Fruit fly (Drosophila melanogaster) S2 (cell line): ENCODE results near the gene CG34273.

Source experiments
- CG8478 ChIP-seq: fragments of >200 bp; optimal IDR thresholded peaks from 2 replicates; lab custom pipeline; 2018
- CTCF ChIP-seq, 2 experiments: fragments of >200 bp; optimal IDR thresholded peaks; 2 replicates each; lab custom pipeline; 2018

CG34273 gene

dm6 chr3R:14481569-14481968, 35.3 kb upstream of the CG34273 start, which contains the start of gene cv-c:
TSS of gene cv-c (minus strand) at chr3R:14481713.
- TF ChIP-seq CTCF (optimal IDR thresholded peaks at IDR 0.05; lab: Kevin White, UChicago) (no peak), CG8478 (lab: Kevin White, UChicago) (no peak)

DNA sequence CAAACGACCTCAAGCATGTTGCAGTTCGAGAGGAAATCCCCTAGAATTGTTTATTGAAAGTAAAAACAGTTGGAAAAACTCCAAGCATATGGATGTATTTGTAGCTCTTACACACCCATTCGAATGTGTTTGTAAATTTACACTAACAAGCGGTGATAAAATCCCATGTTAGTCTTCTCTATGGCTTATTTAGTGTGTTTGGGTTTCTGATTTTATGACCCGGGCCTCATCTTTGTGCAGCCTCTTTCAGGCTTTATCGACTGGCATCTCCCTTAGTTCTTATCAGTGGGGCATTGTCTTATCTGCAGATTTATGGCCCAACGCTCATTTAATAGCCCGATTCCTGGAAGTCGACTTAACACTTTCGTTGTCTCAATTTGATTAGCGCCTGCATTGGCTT, 34.9 kb upstream of the CG34273 start:
- TF ChIP-seq CG8478 (lab: Kevin White, UChicago) (no peak), CTCF (optimal IDR thresholded peaks at IDR 0.05; lab: Kevin White, UChicago) (no peak)

DNA sequence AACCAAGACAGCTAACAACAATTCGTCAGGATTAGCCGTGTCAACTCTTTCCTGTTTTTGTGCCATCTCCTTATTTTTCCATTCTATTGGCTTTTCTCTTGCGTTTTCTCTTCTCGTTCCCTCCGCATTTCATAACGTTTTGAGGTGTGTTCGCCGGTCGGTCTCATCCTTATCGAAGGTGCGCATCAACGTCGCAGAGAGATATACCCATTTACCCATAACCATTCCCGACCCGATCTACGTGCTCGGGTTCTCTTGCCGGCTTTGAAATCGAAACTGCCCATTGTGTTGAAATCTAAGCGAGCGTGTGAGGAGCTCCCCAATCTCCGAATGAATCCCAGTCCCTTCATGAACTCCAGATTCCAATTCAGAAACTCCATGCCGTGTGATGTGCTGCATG, 33.9 kb upstream of the CG34273 start:
- no peak for TF ChIP-seq CTCF (optimal IDR thresholded peaks at IDR 0.05; lab: Kevin White, UChicago)
- no peak for TF ChIP-seq CG8478 (lab: Kevin White, UChicago)

DNA sequence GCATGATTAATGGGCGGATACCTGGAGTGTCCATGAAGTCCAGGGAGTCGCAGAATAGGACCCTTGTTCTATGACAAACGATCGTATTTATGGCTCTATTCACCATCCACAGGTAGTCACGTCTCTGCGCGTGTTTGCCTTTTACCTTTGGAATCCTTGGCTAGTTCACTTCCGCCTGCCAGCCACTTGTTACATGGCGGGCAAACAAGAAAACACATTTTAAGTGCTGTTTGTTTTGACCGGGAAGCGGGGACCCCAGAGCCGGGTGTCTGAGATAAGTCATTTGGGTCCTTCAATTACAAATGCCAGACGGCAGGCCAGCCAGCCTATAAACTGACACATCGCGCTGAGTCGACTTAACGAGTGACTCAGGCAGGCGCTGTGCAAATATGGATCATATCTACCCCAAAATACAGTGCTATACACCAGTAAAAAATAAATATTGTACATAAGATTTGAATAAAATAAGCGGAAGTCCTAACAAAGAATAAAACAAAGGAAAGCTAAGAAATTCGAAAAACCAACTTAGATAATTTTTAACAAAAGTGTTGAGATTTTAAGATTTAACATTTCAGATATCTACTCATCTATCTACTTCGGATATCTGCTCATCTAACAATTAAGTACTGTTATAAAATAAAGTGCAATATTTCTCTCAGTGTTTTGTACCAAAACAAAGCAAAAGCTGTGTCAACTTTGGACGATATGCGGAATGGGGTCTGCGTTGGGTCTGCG, 32.1 kb upstream of the CG34273 start:
- TF ChIP-seq CG8478 (lab: Kevin White, UChicago), result no peak
- no peak for TF ChIP-seq CTCF (optimal IDR thresholded peaks at IDR 0.05; lab: Kevin White, UChicago)

DNA sequence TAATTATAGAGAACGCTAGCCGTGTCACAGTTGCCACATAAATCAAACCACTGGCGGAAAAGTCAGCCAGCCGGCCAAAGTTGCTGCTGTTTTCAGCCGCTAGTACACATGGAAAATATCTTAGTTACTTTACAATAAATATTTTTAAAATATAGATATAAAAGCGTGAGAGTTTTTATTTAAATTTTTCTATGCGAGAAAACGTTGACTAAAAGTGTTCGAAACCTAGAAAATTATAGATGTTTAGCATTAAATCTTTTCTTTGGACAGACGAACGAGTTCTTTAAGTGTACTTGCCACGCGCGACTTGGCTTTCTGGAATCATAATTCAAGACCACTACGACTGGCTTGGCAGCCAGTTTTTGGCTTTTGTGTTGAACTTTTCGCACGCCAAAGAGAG, 30.4 kb upstream of the CG34273 start:
- TF ChIP-seq CG8478 (lab: Kevin White, UChicago), result no peak

dm6 chr3R:14492287-14492889, 24.5 kb upstream of the CG34273 start:
- TF ChIP-seq CTCF (optimal IDR thresholded peaks at IDR 0.05; lab: Kevin White, UChicago) (no peak), CG8478 (lab: Kevin White, UChicago) (no peak)

- TF ChIP-seq CG8478 (lab: Kevin White, UChicago), result no peak
- TF ChIP-seq CTCF (optimal IDR thresholded peaks at IDR 0.05; lab: Kevin White, UChicago), result no peak
Observed at dm6 chr3R:14493936-14494335, 22.9 kb upstream of the CG34273 start.

DNA sequence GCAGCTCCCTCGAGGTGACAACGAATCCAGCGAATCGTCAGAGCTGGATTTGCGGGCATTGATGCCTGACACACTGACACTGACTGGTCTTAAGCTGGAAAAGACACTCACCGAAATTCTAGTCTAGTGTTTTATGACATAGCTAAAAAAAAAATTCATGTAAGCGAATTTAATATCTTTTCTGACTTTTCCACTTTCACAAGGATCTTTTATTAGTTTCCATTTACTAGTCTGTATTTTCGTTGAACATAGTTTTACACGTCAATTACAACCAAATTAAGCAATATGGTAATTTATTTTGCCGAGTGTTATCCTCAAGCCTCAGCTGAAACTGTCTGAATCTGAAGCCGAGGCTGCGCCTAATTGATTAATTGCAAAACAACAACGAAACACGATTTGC, 20.5 kb upstream of the CG34273 start:
- TF ChIP-seq CTCF (optimal IDR thresholded peaks at IDR 0.05; lab: Kevin White, UChicago) (no peak), CG8478 (lab: Kevin White, UChicago) (no peak)

DNA sequence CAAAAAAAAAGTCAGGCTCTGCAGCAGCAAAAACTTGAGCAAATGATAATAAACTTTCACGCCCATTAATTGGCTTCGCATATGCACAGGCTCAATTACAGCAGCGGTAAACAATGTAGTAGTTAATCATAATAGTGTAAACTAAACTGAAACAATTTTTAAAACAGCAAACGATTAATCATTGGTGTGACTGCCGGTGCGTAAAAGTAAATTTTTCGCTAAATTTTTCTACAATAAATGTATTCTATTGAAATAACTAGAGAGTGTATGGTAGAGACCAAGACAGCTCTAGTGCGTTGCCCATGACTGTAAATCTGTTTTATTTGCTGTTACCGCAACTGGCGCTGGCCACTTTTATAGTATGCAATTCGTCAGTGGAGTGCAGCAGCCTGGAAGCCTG, 18.8 kb upstream of the CG34273 start:
- TF ChIP-seq CTCF (optimal IDR thresholded peaks at IDR 0.05; lab: Kevin White, UChicago) (no peak), CG8478 (lab: Kevin White, UChicago) (no peak)

dm6 chr3R:14505120-14505519, 11.7 kb upstream of the CG34273 start:
- TF ChIP-seq CTCF (optimal IDR thresholded peaks at IDR 0.05; lab: Kevin White, UChicago) (no peak), CG8478 (lab: Kevin White, UChicago) (no peak)

dm6 chr3R:14511123-14511908, 5.5 kb upstream of the CG34273 start, which contains the start of the genes HtrA2 and mRpL11:
TSS of gene HtrA2 (minus strand) at chr3R:14511712.
TSS of gene mRpL11 (plus strand) at chr3R:14511838.
- TF ChIP-seq CTCF (optimal IDR thresholded peaks at IDR 0.05; lab: Kevin White, UChicago) (peak; percentile 7 to 16), CG8478 (lab: Kevin White, UChicago) (no peak)

DNA sequence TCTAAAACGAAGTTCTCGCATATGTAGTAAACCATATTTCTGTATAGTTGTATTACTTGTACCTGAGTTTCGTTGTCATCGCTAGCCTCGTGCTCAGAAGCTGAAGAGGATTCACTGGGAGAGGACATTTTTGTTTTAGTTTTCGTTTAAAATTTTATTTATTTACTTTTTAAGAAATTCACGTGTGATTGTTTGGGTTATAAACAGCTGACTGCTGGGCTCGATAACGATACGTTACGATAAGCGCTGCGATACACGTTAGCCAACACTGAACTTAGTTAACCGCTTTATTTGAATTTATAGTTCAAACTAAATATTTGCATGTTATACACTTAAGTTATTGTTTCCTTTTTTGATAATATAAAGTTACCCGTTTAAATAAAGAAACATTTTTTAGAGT, 3.4 kb upstream of the CG34273 start, which contains the start of gene CG8461:
CG8461 (minus strand) TSS at position 218 of the 400 bp plus-strand sequence.
- TF ChIP-seq CG8478 (lab: Kevin White, UChicago) (no peak), CTCF (optimal IDR thresholded peaks at IDR 0.05; lab: Kevin White, UChicago) (no peak)

DNA sequence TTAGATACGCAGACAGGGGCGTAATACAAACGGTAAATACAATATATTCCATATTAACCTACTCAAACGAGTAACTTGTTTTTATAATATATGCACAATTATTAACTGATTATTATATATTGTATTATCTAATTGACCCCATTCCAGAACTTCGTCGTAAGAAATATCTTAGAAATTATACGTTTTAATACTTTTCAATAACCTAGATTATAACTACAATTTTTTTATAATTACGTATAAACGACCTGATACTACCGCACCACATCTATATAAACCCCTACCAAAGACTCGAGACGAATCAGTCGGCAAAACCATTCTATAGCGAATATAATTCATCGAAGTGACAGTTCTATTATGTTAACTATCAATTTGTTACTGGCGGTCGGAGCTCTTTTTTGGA, 3.9 kb downstream of the CG34273 start, which contains the start of gene Cyp313a1:
Cyp313a1 (plus strand) TSS at position 301 of the 400 bp plus-strand sequence.
- no peak for TF ChIP-seq CG8478 (lab: Kevin White, UChicago)
- TF ChIP-seq CTCF (optimal IDR thresholded peaks at IDR 0.05; lab: Kevin White, UChicago), result no peak

dm6 chr3R:14526657-14527056, 9.8 kb downstream of the CG34273 start:
- no peak for TF ChIP-seq CTCF (optimal IDR thresholded peaks at IDR 0.05; lab: Kevin White, UChicago)
- TF ChIP-seq CG8478 (lab: Kevin White, UChicago), result no peak

DNA sequence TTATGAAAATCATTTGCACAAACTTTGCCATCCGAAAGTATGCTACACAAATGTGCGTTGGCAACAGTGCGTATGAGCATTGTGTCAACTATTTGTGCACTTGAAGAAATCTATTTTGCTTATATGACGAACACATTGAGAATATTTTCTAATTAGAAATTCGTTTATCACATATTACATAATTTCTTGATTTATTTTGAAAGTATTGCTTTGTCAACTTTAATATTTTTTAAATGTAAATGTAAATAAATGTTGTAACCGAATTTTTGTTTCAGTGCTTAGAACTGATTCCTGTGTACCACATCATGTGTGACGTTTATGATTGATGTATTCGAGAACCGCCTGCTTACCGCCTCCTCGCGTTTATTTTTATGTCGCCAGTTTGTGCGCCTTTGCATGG, 25.2 kb downstream of the CG34273 start:
- TF ChIP-seq CG8478 (lab: Kevin White, UChicago) (no peak), CTCF (optimal IDR thresholded peaks at IDR 0.05; lab: Kevin White, UChicago) (no peak)
